Worm (Caenorhabditis elegans) whole organism, mixed stage, embryonic: ENCODE results near the gene F43C11.1.

ENCODE experiments used
- M03D4.4 ChIP-seq: sonication (generic microtip); optimal IDR thresholded peaks from 2 replicates; lab custom pipeline; 2017; ENCODE audit warnings: mild to moderate bottlenecking, missing genetic modification characterization, missing compliant biosample characterization
- bed-3 ChIP-seq: fragments of 200-800 bp; sonication (Bioruptor generic); optimal IDR thresholded peaks from 3 replicates; lab custom pipeline; 2018; ENCODE audit warnings: mild to moderate bottlenecking, missing genetic modification characterization, moderate library complexity, missing compliant biosample characterization
- blmp-1 ChIP-seq: fragments of 150-350 bp; optimal IDR thresholded peaks from 2 replicates; lab custom pipeline; 2014; ENCODE audit warnings: missing biosample characterization, missing genetic modification characterization
- ceh-39 ChIP-seq: fragments of 150-350 bp; optimal IDR thresholded peaks from 2 replicates; lab custom pipeline; 2014; ENCODE audit warnings: missing biosample characterization, missing genetic modification characterization
- ceh-43 ChIP-seq: fragments of 200-800 bp; sonication (Bioruptor generic); optimal IDR thresholded peaks from 2 replicates; lab custom pipeline; 2018; ENCODE audit warnings: mild to moderate bottlenecking, missing genetic modification characterization, moderate library complexity, missing compliant biosample characterization
- ceh-83 ChIP-seq: fragments of 200-800 bp; sonication (Bioruptor generic); optimal IDR thresholded peaks from 2 replicates; lab custom pipeline; 2018; ENCODE audit warnings: mild to moderate bottlenecking, missing genetic modification characterization, missing compliant biosample characterization
- ces-1 ChIP-seq: fragments of 150-350 bp; optimal IDR thresholded peaks from 2 replicates; lab custom pipeline; 2014; ENCODE audit warnings: missing biosample characterization, missing genetic modification reagents, missing genetic modification characterization
- cnd-1 ChIP-seq: fragments of 200-800 bp; sonication (Bioruptor generic); optimal IDR thresholded peaks from 2 replicates; lab custom pipeline; 2018; ENCODE audit warnings: mild to moderate bottlenecking, missing genetic modification characterization, missing compliant biosample characterization
- drap-1 ChIP-seq: fragments of 200-800 bp; sonication (Bioruptor generic); optimal IDR thresholded peaks from 3 replicates; lab custom pipeline; 2018; ENCODE audit warnings: mild to moderate bottlenecking, missing genetic modification characterization, missing compliant biosample characterization
- elt-1 ChIP-seq: sonication (generic microtip); optimal IDR thresholded peaks from 2 replicates; lab custom pipeline; 2017; ENCODE audit warnings: missing genetic modification characterization, mild to moderate bottlenecking, missing compliant biosample characterization, antibody characterized with exemption, moderate library complexity, borderline replicate concordance; ENCODE audit not compliant: insufficient read depth
- elt-3 ChIP-seq: fragments of 150-350 bp; optimal IDR thresholded peaks from 2 replicates; lab custom pipeline; 2014; ENCODE audit warnings: missing biosample characterization, missing genetic modification characterization
- flh-1 ChIP-seq: fragments of 200-800 bp; sonication (Bioruptor generic); optimal IDR thresholded peaks from 2 replicates; lab custom pipeline; 2018; ENCODE audit warnings: mild to moderate bottlenecking, missing genetic modification characterization, moderate library complexity, missing compliant biosample characterization
- ham-2 ChIP-seq: fragments of 200-800 bp; sonication (Bioruptor generic); optimal IDR thresholded peaks from 2 replicates; lab custom pipeline; 2018; ENCODE audit warnings: mild to moderate bottlenecking, missing genetic modification characterization, missing compliant biosample characterization
- lin-13 ChIP-seq: fragments of 150-350 bp; optimal IDR thresholded peaks from 2 replicates; lab custom pipeline; 2014; ENCODE audit warnings: missing biosample characterization, missing genetic modification characterization
- mab-5 ChIP-seq: fragments of 150-350 bp; optimal IDR thresholded peaks from 2 replicates; lab custom pipeline; 2014; ENCODE audit warnings: missing biosample characterization, missing genetic modification characterization
- mep-1 ChIP-seq: fragments of 150-350 bp; optimal IDR thresholded peaks from 2 replicates; lab custom pipeline; 2017; ENCODE audit warnings: missing biosample characterization, missing genetic modification reagents, missing genetic modification characterization, inconsistent platforms
- mls-2 ChIP-seq: sonication (generic microtip); optimal IDR thresholded peaks from 2 replicates; lab custom pipeline; 2016; ENCODE audit warnings: mild to moderate bottlenecking, missing genetic modification characterization, moderate library complexity, missing compliant biosample characterization
- nhr-12 ChIP-seq: fragments of 150-350 bp; optimal IDR thresholded peaks from 2 replicates; lab custom pipeline; 2014; ENCODE audit warnings: missing biosample characterization, missing genetic modification characterization
- nhr-2 ChIP-seq: fragments of 150-350 bp; optimal IDR thresholded peaks from 2 replicates; lab custom pipeline; 2014; ENCODE audit warnings: missing biosample characterization, missing genetic modification characterization
- nhr-237 ChIP-seq: fragments of 150-350 bp; optimal IDR thresholded peaks from 2 replicates; lab custom pipeline; 2014; ENCODE audit warnings: missing biosample characterization, missing genetic modification characterization
- nhr-28 ChIP-seq: fragments of 150-350 bp; optimal IDR thresholded peaks from 2 replicates; lab custom pipeline; 2014; ENCODE audit warnings: missing biosample characterization, missing genetic modification characterization
- nhr-76 ChIP-seq: sonication (generic microtip); optimal IDR thresholded peaks from 2 replicates; lab custom pipeline; 2017; ENCODE audit warnings: missing biosample characterization, missing genetic modification characterization
- sem-2 ChIP-seq: fragments of 200-800 bp; sonication (Bioruptor generic); optimal IDR thresholded peaks from 2 replicates; lab custom pipeline; 2018; ENCODE audit warnings: mild to moderate bottlenecking, missing genetic modification characterization, missing compliant biosample characterization
- snpc-4 ChIP-seq: fragments of 150-350 bp; optimal IDR thresholded peaks from 2 replicates; lab custom pipeline; 2014; ENCODE audit warnings: missing biosample characterization, missing genetic modification characterization
- tbx-8 ChIP-seq: fragments of 200-800 bp; sonication (Bioruptor generic); optimal IDR thresholded peaks from 2 replicates; lab custom pipeline; 2018; ENCODE audit warnings: mild to moderate bottlenecking, missing genetic modification characterization, moderate library complexity, missing compliant biosample characterization
- unc-39 ChIP-seq: fragments of 150-350 bp; optimal IDR thresholded peaks from 2 replicates; lab custom pipeline; 2014; ENCODE audit warnings: missing biosample characterization, missing genetic modification characterization
- unc-62 ChIP-seq: fragments of 150-350 bp; optimal IDR thresholded peaks from 2 replicates; lab custom pipeline; 2014; ENCODE audit warnings: missing biosample characterization, missing genetic modification reagents, missing genetic modification characterization
- zip-8 ChIP-seq: fragments of 150-350 bp; optimal IDR thresholded peaks from 2 replicates; lab custom pipeline; 2014; ENCODE audit warnings: missing biosample characterization, missing genetic modification characterization
- ztf-11 ChIP-seq: fragments of 150-350 bp; optimal IDR thresholded peaks from 2 replicates; lab custom pipeline; 2014; ENCODE audit warnings: missing biosample characterization, missing genetic modification characterization

The F43C11.1 gene

ce11 chrII:2324956-2325355 is 31.9 kb upstream of the F43C11.1 start, which contains the start of gene ZK1240.11:
Gene ZK1240.11, plus strand, starts transcription at chrII:2325256.
- no peak for TF ChIP-seq unc-39 (tag; lab: Kevin White, UChicago)
- no peak for TF ChIP-seq blmp-1 (tag; lab: Kevin White, UChicago)
- TF ChIP-seq zip-8 (tag; lab: Kevin White, UChicago): no peak
- TF ChIP-seq unc-62 (GFP tag; lab: Kevin White, UChicago): no peak
- TF ChIP-seq drap-1 (GFP tag; lab: Kevin White, UChicago): no peak
- no peak for TF ChIP-seq lin-13 (tag; lab: Kevin White, UChicago)
- TF ChIP-seq ceh-39 (tag; lab: Kevin White, UChicago): no peak
- no peak for TF ChIP-seq ztf-11 (tag; lab: Kevin White, UChicago)
- TF ChIP-seq snpc-4: no peak
- no peak for TF ChIP-seq flh-1 (GFP tag; lab: Kevin White, UChicago)
- no peak for TF ChIP-seq ceh-43 (GFP tag; lab: Kevin White, UChicago)
- TF ChIP-seq ham-2 (GFP tag; lab: Kevin White, UChicago): no peak
- TF ChIP-seq nhr-237: no peak

- TF ChIP-seq elt-3: no peak
- TF ChIP-seq nhr-28 (tag; lab: Kevin White, UChicago): no peak
- no peak for TF ChIP-seq lin-13 (tag; lab: Kevin White, UChicago)
- TF ChIP-seq nhr-12 (tag; lab: Kevin White, UChicago): no peak
- no peak for TF ChIP-seq zip-8 (tag; lab: Kevin White, UChicago)
- TF ChIP-seq, all 35 proteins: peak for 0
These were observed 27.9 kb upstream of the F43C11.1 start, which contains the start of the genes ZK1240.8 and ZK1240.1 for ce11 chrII:2328963-2329442. Gene ZK1240.8, minus strand, starts transcription at chrII:2329063. Gene ZK1240.1, plus strand, starts transcription at chrII:2329392.

ce11 chrII:2330462-2330861 is 26.4 kb upstream of the F43C11.1 start:
- TF ChIP-seq ceh-83: peak; percentile 37
- TF ChIP-seq cnd-1 (tag; lab: Kevin White, UChicago): no peak

DNA sequence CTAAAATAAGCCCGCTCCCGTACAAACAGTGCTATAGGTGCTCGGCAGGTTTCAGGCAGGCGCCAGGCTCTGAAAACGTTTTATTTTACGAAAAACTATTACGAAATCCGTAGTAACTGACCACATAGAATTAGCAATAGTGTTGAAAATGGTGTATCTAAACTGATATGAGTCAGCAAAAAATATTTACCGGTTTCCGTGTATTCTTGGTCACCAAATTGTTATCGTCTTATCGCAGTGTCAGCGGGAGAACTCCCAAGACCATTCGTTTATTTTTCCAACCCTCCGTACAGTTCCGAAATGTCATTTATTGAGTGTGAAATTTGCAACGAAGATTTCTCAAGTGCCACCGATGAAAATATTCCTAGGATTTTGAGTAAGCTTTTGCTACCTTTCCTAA is 24.7 kb upstream of the F43C11.1 start, which contains the start of gene F43C11.8:
Gene F43C11.8 (plus strand): TSS at position 301 of the 400 bp plus-strand sequence.
- TF ChIP-seq mls-2 (tag; lab: Kevin White, UChicago): no peak
- TF ChIP-seq lin-13 (tag; lab: Kevin White, UChicago): no peak
- TF ChIP-seq ces-1 (GFP tag; lab: Kevin White, UChicago): no peak
- TF ChIP-seq elt-1 (tag; lab: Kevin White, UChicago): no peak
- no peak for TF ChIP-seq nhr-76 (tag; lab: Kevin White, UChicago)
- TF ChIP-seq drap-1 (GFP tag; lab: Kevin White, UChicago): no peak
- no peak for TF ChIP-seq M03D4.4 (tag; lab: Kevin White, UChicago)
- TF ChIP-seq sem-2 (GFP tag; lab: Kevin White, UChicago): no peak
- TF ChIP-seq zip-8 (tag; lab: Kevin White, UChicago): no peak
- no peak for TF ChIP-seq elt-3
- TF ChIP-seq bed-3 (GFP tag; lab: Kevin White, UChicago): no peak
- TF ChIP-seq nhr-237: no peak
- TF ChIP-seq ztf-11 (tag; lab: Kevin White, UChicago): no peak
- TF ChIP-seq tbx-8: no peak
- TF ChIP-seq flh-1 (GFP tag; lab: Kevin White, UChicago): no peak

DNA sequence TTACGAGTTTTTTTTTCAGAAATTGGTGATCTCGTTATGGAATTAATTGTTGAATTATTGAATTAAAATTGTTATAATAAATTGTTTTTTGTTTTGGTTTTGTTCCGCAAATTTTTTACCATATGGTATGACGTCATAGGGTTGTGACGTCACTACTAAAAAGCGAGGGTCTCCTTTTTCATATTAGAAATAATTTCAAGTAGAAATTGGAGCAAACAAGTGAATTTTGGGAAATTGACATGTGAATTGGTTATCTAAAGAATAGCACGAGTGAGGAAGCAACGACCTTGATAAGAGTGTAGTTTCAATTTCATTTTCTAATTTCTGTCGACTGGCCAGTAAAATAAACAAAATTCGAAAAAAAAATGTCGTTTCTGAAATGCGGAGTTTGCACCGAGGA is 21.3 kb upstream of the F43C11.1 start, which contains the start of gene F43C11.7:
Gene F43C11.7 (plus strand): TSS at position 326 of the 400 bp plus-strand sequence.
- no peak for TF ChIP-seq nhr-2 (tag; lab: Kevin White, UChicago)
- peak; percentile 98 for TF ChIP-seq zip-8 (tag; lab: Kevin White, UChicago)
- TF ChIP-seq unc-39 (tag; lab: Kevin White, UChicago): no peak
- no peak for TF ChIP-seq mab-5 (tag; lab: Kevin White, UChicago)
- TF ChIP-seq, all 35 proteins: peak for 1

- no peak for TF ChIP-seq mep-1
- peak; percentile 12 for TF ChIP-seq ham-2 (GFP tag; lab: Kevin White, UChicago)
These were observed 20.7 kb upstream of the F43C11.1 start for ce11 chrII:2336177-2336576.
